Worm (Caenorhabditis elegans) whole organism, early embryonic: ENCODE measurements around the gene sna-2.

Source experiments
- B0310.2 ChIP-seq: sonication (generic microtip); optimal IDR thresholded peaks from 2 replicates; lab custom pipeline; 2016; ENCODE audit warnings: mild to moderate bottlenecking, missing genetic modification characterization, missing compliant biosample characterization
- F13C5.2 ChIP-seq: sonication (generic microtip); optimal IDR thresholded peaks from 2 replicates; lab custom pipeline; 2017; ENCODE audit warnings: mild to moderate bottlenecking, missing genetic modification characterization, inconsistent platforms, missing compliant biosample characterization
- aly-1 ChIP-seq: sonication (generic microtip); optimal IDR thresholded peaks from 2 replicates; lab custom pipeline; 2016; ENCODE audit warnings: missing genetic modification characterization, missing compliant biosample characterization
- ama-1 ChIP-seq: fragments of 150-350 bp; optimal IDR thresholded peaks from 2 replicates; lab custom pipeline; 2014
- ceh-13 ChIP-seq: fragments of 200-800 bp; sonication (Bioruptor generic); optimal IDR thresholded peaks from 2 replicates; lab custom pipeline; 2018; ENCODE audit warnings: mild to moderate bottlenecking, missing genetic modification characterization, missing compliant biosample characterization
- ceh-36 ChIP-seq: sonication (generic microtip); optimal IDR thresholded peaks from 2 replicates; lab custom pipeline; 2016; ENCODE audit warnings: missing genetic modification characterization, inconsistent platforms, missing compliant biosample characterization
- ets-7 ChIP-seq: sonication (generic microtip); optimal IDR thresholded peaks from 2 replicates; lab custom pipeline; 2016; ENCODE audit warnings: missing genotype, missing genetic modification characterization, missing compliant biosample characterization
- flt-1 ChIP-seq: fragments of 200-800 bp; sonication (Bioruptor generic); IDR thresholded peaks from 2 replicates; pipeline ENCODE4 v1.3.6; 2022; ENCODE audit warnings: missing genetic modification characterization, missing compliant biosample characterization
- hmbx-1 ChIP-seq: sonication (generic microtip); optimal IDR thresholded peaks from 2 replicates; lab custom pipeline; 2016; ENCODE audit warnings: mild to moderate bottlenecking, missing genetic modification characterization, missing compliant biosample characterization
- hmg-4 ChIP-seq: fragments of 200-800 bp; sonication (Bioruptor generic); optimal IDR thresholded peaks from 2 replicates; lab custom pipeline; 2018; ENCODE audit warnings: mild to moderate bottlenecking, missing genetic modification characterization, missing compliant biosample characterization
- hnd-1 ChIP-seq: sonication (generic microtip); optimal IDR thresholded peaks from 2 replicates; lab custom pipeline; 2016; ENCODE audit warnings: missing genetic modification characterization, missing compliant biosample characterization
- pes-1 ChIP-seq: fragments of 200-800 bp; sonication (Bioruptor generic); IDR thresholded peaks from 2 replicates; pipeline ENCODE4 v1.3.6; 2022; ENCODE audit warnings: missing genetic modification reagents, missing genetic modification characterization, missing compliant biosample characterization
- scrt-1 ChIP-seq: fragments of 200-800 bp; sonication (Bioruptor generic); IDR thresholded peaks from 2 replicates; pipeline ENCODE4 v1.3.6; 2022; ENCODE audit warnings: missing genetic modification characterization, missing compliant biosample characterization
- sea-1 ChIP-seq: fragments of 200-800 bp; sonication (Bioruptor generic); conservative IDR thresholded peaks from 2 replicates; pipeline ENCODE4 v1.3.6; 2022; ENCODE audit warnings: missing genetic modification characterization, missing compliant biosample characterization
- tbx-11 ChIP-seq: fragments of 200-800 bp; sonication (Bioruptor generic); IDR thresholded peaks from 2 replicates; pipeline ENCODE4 v1.3.6; 2022; ENCODE audit warnings: missing genetic modification characterization, missing compliant biosample characterization
- tbx-37 ChIP-seq: fragments of 200-800 bp; sonication (Bioruptor generic); conservative IDR thresholded peaks from 2 replicates; pipeline ENCODE4 v1.3.6; 2022; ENCODE audit warnings: missing genetic modification reagents, missing genetic modification characterization, missing compliant biosample characterization
- tra-4 ChIP-seq: sonication (generic microtip); optimal IDR thresholded peaks from 2 replicates; lab custom pipeline; 2017; ENCODE audit warnings: missing genetic modification characterization, missing compliant biosample characterization

Gene sna-2

DNA sequence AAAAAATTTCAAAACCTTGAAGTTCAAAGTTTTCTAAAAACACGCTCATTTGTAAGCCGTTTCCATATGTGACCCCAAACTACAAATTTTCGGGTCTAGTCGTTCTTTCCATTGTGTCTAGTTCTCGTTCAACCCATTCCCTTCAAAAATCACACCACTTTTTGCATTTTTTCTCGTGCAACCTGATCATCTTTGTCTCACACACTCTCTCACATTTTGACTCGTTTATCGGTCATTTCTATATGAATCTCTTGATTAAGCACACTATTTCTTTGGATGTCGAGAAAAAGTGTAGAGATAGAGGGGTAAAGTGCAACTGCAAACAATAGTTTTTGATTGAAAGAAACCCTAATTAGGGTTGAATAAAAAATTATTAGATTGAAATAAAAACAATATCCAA, 26.1 kb upstream of the sna-2 start:
- no peak for TF ChIP-seq sea-1
- TF ChIP-seq ceh-13 (GFP tag; lab: Kevin White, UChicago) = no peak
- TF ChIP-seq hmbx-1 (tag; lab: Kevin White, UChicago) = no peak
- TF ChIP-seq tbx-11 (GFP tag; lab: Robert Waterston, UW) = no peak
- TF ChIP-seq flt-1 (GFP tag; lab: Robert Waterston, UW) = no peak
- no peak for TF ChIP-seq ceh-36 (tag; lab: Kevin White, UChicago)
- no peak for TF ChIP-seq ets-7 (tag; lab: Kevin White, UChicago)
- TF ChIP-seq hmg-4 = no peak
- TF ChIP-seq tra-4 (tag; lab: Kevin White, UChicago) = no peak
- TF ChIP-seq hnd-1 (tag; lab: Kevin White, UChicago) = no peak
- TF ChIP-seq F13C5.2 = no peak
- no peak for TF ChIP-seq scrt-1
- no peak for TF ChIP-seq tbx-37
- no peak for TF ChIP-seq pes-1 (GFP tag; lab: Robert Waterston, UW)
- TF ChIP-seq aly-1 (tag; lab: Kevin White, UChicago) = no peak
- TF ChIP-seq ama-1 = no peak
- no peak for TF ChIP-seq B0310.2 (tag; lab: Kevin White, UChicago)

- TF ChIP-seq hmbx-1 (tag; lab: Kevin White, UChicago) (no peak), ets-7 (tag; lab: Kevin White, UChicago) (no peak), tbx-37 (no peak), ceh-36 (tag; lab: Kevin White, UChicago) (no peak), B0310.2 (tag; lab: Kevin White, UChicago) (no peak), hmg-4 (no peak), ceh-13 (GFP tag; lab: Kevin White, UChicago) (no peak), tra-4 (tag; lab: Kevin White, UChicago) (no peak), scrt-1 (no peak), tbx-11 (GFP tag; lab: Robert Waterston, UW) (no peak), flt-1 (GFP tag; lab: Robert Waterston, UW) (no peak)
Measured at ce11 chrIV:9802711-9803110, 25.3 kb upstream of the sna-2 start, which contains the start of gene fat-3. TSS of gene fat-3 (plus strand) at chrIV:9803023.

ce11 chrIV:9801418-9801817, 24.0 kb upstream of the sna-2 start:
- TF ChIP-seq tbx-11 (GFP tag; lab: Robert Waterston, UW) (no peak), hmg-4 (no peak), ceh-13 (GFP tag; lab: Kevin White, UChicago) (no peak), F13C5.2 (no peak)

DNA sequence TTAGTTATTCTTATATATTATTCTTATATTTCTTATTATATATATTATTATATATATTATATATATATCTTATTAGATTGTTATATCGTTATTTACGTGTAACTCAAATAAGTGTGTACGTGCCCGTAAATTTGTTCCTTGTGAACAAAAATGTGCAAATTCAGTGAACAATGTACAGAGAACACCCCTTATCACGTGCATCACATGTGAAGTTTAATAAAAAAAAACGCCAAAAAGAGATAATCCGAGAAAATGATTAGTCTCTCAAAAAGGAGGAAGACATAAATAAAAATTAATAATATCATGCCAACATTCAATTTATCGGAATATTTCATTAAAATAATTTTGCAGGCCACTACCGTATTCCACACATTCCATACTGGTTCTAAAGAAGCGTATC, 22.2 kb upstream of the sna-2 start:
- TF ChIP-seq hmbx-1 (tag; lab: Kevin White, UChicago) (no peak), hmg-4 (no peak), flt-1 (GFP tag; lab: Robert Waterston, UW) (no peak), ets-7 (tag; lab: Kevin White, UChicago) (no peak), sea-1 (no peak), pes-1 (GFP tag; lab: Robert Waterston, UW) (no peak), F13C5.2 (no peak), B0310.2 (tag; lab: Kevin White, UChicago) (no peak), aly-1 (tag; lab: Kevin White, UChicago) (no peak)

ce11 chrIV:9799129-9799528, 21.7 kb upstream of the sna-2 start, which contains the start of gene fat-4:
TSS of gene fat-4 (plus strand) at chrIV:9799429.
- TF ChIP-seq ama-1 (no peak), aly-1 (tag; lab: Kevin White, UChicago) (no peak), tbx-37 (no peak), F13C5.2 (no peak), sea-1 (no peak), tbx-11 (GFP tag; lab: Robert Waterston, UW) (no peak), ets-7 (tag; lab: Kevin White, UChicago) (no peak), hmbx-1 (tag; lab: Kevin White, UChicago) (no peak), ceh-36 (tag; lab: Kevin White, UChicago) (no peak), scrt-1 (no peak), flt-1 (GFP tag; lab: Robert Waterston, UW) (no peak)

DNA sequence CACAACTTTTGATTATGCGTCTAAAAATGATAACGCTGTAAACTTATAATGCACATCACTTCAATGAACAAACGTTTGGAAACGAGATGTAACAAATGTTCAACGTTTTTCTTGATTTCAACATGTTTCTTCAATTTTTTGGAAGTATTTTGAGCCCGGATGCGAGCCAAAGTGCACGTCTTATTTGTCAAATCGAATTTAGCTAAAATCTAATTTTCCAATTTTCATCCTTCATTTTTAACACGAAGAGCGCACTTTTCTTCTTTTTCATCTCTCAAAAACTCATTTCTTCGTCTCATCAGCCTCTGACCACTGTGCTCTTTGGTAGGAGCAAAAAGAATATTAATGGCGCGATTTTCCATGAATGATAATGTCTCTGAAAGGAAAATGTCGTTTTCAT, 20.9 kb upstream of the sna-2 start:
- no peak for TF ChIP-seq ceh-36 (tag; lab: Kevin White, UChicago)
- no peak for TF ChIP-seq ceh-13 (GFP tag; lab: Kevin White, UChicago)
- no peak for TF ChIP-seq tbx-37
- no peak for TF ChIP-seq sea-1
- no peak for TF ChIP-seq B0310.2 (tag; lab: Kevin White, UChicago)
- no peak for TF ChIP-seq tra-4 (tag; lab: Kevin White, UChicago)
- no peak for TF ChIP-seq pes-1 (GFP tag; lab: Robert Waterston, UW)
- no peak for TF ChIP-seq scrt-1
- TF ChIP-seq tbx-11 (GFP tag; lab: Robert Waterston, UW) = no peak
- no peak for TF ChIP-seq flt-1 (GFP tag; lab: Robert Waterston, UW)
- TF ChIP-seq ama-1 = no peak
- no peak for TF ChIP-seq aly-1 (tag; lab: Kevin White, UChicago)
- TF ChIP-seq ets-7 (tag; lab: Kevin White, UChicago) = no peak
- TF ChIP-seq hnd-1 (tag; lab: Kevin White, UChicago) = no peak
- no peak for TF ChIP-seq hmg-4
- no peak for TF ChIP-seq F13C5.2
- no peak for TF ChIP-seq hmbx-1 (tag; lab: Kevin White, UChicago)

ce11 chrIV:9797304-9798003, 20.0 kb upstream of the sna-2 start, which contains the start of gene T13F2.2:
TSS of gene T13F2.2 (minus strand) at chrIV:9797354.
- TF ChIP-seq hnd-1 (tag; lab: Kevin White, UChicago) = no peak
- no peak for TF ChIP-seq B0310.2 (tag; lab: Kevin White, UChicago)
- TF ChIP-seq F13C5.2 = no peak
- no peak for TF ChIP-seq scrt-1
- no peak for TF ChIP-seq ceh-36 (tag; lab: Kevin White, UChicago)
- TF ChIP-seq flt-1 (GFP tag; lab: Robert Waterston, UW) = no peak
- no peak for TF ChIP-seq tbx-37
- no peak for TF ChIP-seq pes-1 (GFP tag; lab: Robert Waterston, UW)
- no peak for TF ChIP-seq ama-1
- no peak for TF ChIP-seq hmg-4
- TF ChIP-seq aly-1 (tag; lab: Kevin White, UChicago) = no peak
- TF ChIP-seq ets-7 (tag; lab: Kevin White, UChicago) = no peak
- no peak for TF ChIP-seq tbx-11 (GFP tag; lab: Robert Waterston, UW)
- TF ChIP-seq tra-4 (tag; lab: Kevin White, UChicago) = no peak
- no peak for TF ChIP-seq hmbx-1 (tag; lab: Kevin White, UChicago)
- TF ChIP-seq ceh-13 (GFP tag; lab: Kevin White, UChicago) = no peak
- TF ChIP-seq sea-1 = no peak
